Worm (Caenorhabditis elegans) whole organism, L4 larva: ENCODE results near the gene F59G1.8.

Experiments
- F10B5.3 ChIP-seq: sonication (generic microtip); optimal IDR thresholded peaks from 2 replicates; lab custom pipeline; 2016; ENCODE audit warnings: mild to moderate bottlenecking, missing genetic modification characterization, missing compliant biosample characterization
- F26F4.8 ChIP-seq: fragments of 200-800 bp; sonication (Bioruptor generic); conservative IDR thresholded peaks from 2 replicates; pipeline ENCODE4 v1.3.6; 2022; ENCODE audit warnings: missing genetic modification characterization, missing compliant biosample characterization
- F37D6.2 ChIP-seq: sonication (generic microtip); optimal IDR thresholded peaks from 2 replicates; lab custom pipeline; 2016; ENCODE audit warnings: mild to moderate bottlenecking, missing genetic modification characterization, missing compliant biosample characterization
- F44E2.7 ChIP-seq: fragments of 200-800 bp; sonication (Bioruptor generic); IDR thresholded peaks from 2 replicates; pipeline ENCODE4 v2.1.2; 2022; ENCODE audit warnings: missing genetic modification characterization, missing compliant biosample characterization
- F49E8.2 ChIP-seq: sonication (generic microtip); optimal IDR thresholded peaks from 2 replicates; lab custom pipeline; 2016; ENCODE audit warnings: missing compliant biosample characterization, mild to moderate bottlenecking, missing genetic modification characterization, borderline replicate concordance
- R02D3.7 ChIP-seq: fragments of 150-350 bp; sonication (generic microtip); optimal IDR thresholded peaks from 3 replicates; lab custom pipeline; 2014; ENCODE audit warnings: missing biosample characterization, missing genetic modification characterization
- T20F7.1 ChIP-seq: fragments of 200-800 bp; sonication (Bioruptor generic); optimal IDR thresholded peaks from 2 replicates; lab custom pipeline; 2018; ENCODE audit warnings: mild to moderate bottlenecking, missing genetic modification characterization, missing compliant biosample characterization
- Y75B8A.6 ChIP-seq: fragments of 200-800 bp; sonication (Bioruptor generic); IDR thresholded peaks from 2 replicates; pipeline ENCODE4 v1.3.6; 2022; ENCODE audit warnings: missing genetic modification reagents, missing genetic modification characterization, missing compliant biosample characterization
- ZK546.5 ChIP-seq, 2 experiments: sonication (generic microtip); optimal IDR thresholded peaks; 2 replicates each; lab custom pipeline; 2017; ENCODE audit warnings: missing biosample characterization in 2 of 2, missing genetic modification characterization in 2 of 2
- aha-1 ChIP-seq: fragments of 150-350 bp; peaks from one replicate; lab custom pipeline; 2014; ENCODE audit warnings: missing biosample characterization, missing genetic modification characterization
- arid-1 ChIP-seq: fragments of 200-800 bp; sonication (Bioruptor generic); conservative IDR thresholded peaks from 2 replicates; pipeline ENCODE4 v1.3.6; 2022; ENCODE audit warnings: missing genetic modification reagents, missing genetic modification characterization, missing compliant biosample characterization
- attf-4 ChIP-seq: sonication (generic microtip); optimal IDR thresholded peaks from 3 replicates; lab custom pipeline; 2017; ENCODE audit warnings: missing biosample characterization, missing genetic modification characterization
- ceh-20 ChIP-seq: fragments of 200-800 bp; sonication (Bioruptor generic); IDR thresholded peaks from 2 replicates; pipeline ENCODE4 v1.3.6; 2022; ENCODE audit warnings: missing genetic modification reagents, missing genetic modification characterization, missing compliant biosample characterization
- ceh-82 ChIP-seq: sonication (generic microtip); optimal IDR thresholded peaks from 2 replicates; lab custom pipeline; 2017; ENCODE audit warnings: missing biosample characterization, missing genetic modification characterization
- ces-1 ChIP-seq: fragments of 150-350 bp; sonication (generic microtip); optimal IDR thresholded peaks from 4 replicates; lab custom pipeline; 2014; ENCODE audit warnings: missing biosample characterization, missing genetic modification reagents, missing genetic modification characterization
- cey-2 ChIP-seq: sonication (generic microtip); optimal IDR thresholded peaks from 3 replicates; lab custom pipeline; 2017; ENCODE audit warnings: missing genetic modification characterization, mild to moderate bottlenecking, missing compliant biosample characterization, antibody characterized with exemption, borderline replicate concordance; ENCODE audit not compliant: insufficient read depth
- daf-19 ChIP-seq: fragments of 200-800 bp; sonication (Bioruptor generic); conservative IDR thresholded peaks from 2 replicates; pipeline ENCODE4 v1.3.6; 2022; ENCODE audit warnings: missing genetic modification characterization, missing compliant biosample characterization
- daf-8 ChIP-seq: fragments of 200-800 bp; sonication (Bioruptor generic); IDR thresholded peaks from 2 replicates; pipeline ENCODE4 v1.3.6; 2022; ENCODE audit warnings: missing genetic modification characterization, missing compliant biosample characterization
- dmd-9 ChIP-seq: fragments of 200-800 bp; sonication (Bioruptor generic); IDR thresholded peaks from 2 replicates; pipeline ENCODE4 v1.3.6; 2022; ENCODE audit warnings: missing genetic modification reagents, missing genetic modification characterization, missing compliant biosample characterization
- dpl-1 ChIP-seq: fragments of 150-350 bp; optimal IDR thresholded peaks from 2 replicates; lab custom pipeline; 2014; ENCODE audit warnings: missing biosample characterization, missing genetic modification reagents, missing genetic modification characterization
- egl-27 ChIP-seq: sonication (generic microtip); optimal IDR thresholded peaks from 3 replicates; lab custom pipeline; 2017; ENCODE audit warnings: missing biosample characterization, missing genetic modification reagents, missing genetic modification characterization
- egl-43 ChIP-seq: fragments of 200-800 bp; sonication (Bioruptor generic); IDR thresholded peaks from 2 replicates; pipeline ENCODE4 v1.3.6; 2022; ENCODE audit warnings: missing genetic modification reagents, missing genetic modification characterization, missing compliant biosample characterization
- gei-8 ChIP-seq: fragments of 200-800 bp; sonication (Bioruptor generic); optimal IDR thresholded peaks from 2 replicates; lab custom pipeline; 2018; ENCODE audit warnings: mild to moderate bottlenecking, missing genetic modification characterization, missing compliant biosample characterization
- hlh-11 ChIP-seq: fragments of 200-800 bp; sonication (Bioruptor generic); optimal IDR thresholded peaks from 2 replicates; lab custom pipeline; 2018; ENCODE audit warnings: mild to moderate bottlenecking, missing genetic modification characterization, missing compliant biosample characterization
- jun-1 ChIP-seq: fragments of 150-350 bp; optimal IDR thresholded peaks from 2 replicates; lab custom pipeline; 2014; ENCODE audit warnings: missing biosample characterization, missing genetic modification reagents, missing genetic modification characterization
- lim-7 ChIP-seq: fragments of 200-800 bp; sonication (Bioruptor generic); IDR thresholded peaks from 2 replicates; pipeline ENCODE4 v1.3.6; 2022; ENCODE audit warnings: missing genetic modification characterization, missing compliant biosample characterization
- lin-1 ChIP-seq: fragments of 200-800 bp; sonication (Bioruptor generic); IDR thresholded peaks from 2 replicates; pipeline ENCODE4 v1.3.6; 2022; ENCODE audit warnings: missing genetic modification reagents, missing genetic modification characterization, missing compliant biosample characterization
- lin-29 ChIP-seq: fragments of 200-800 bp; sonication (Bioruptor generic); IDR thresholded peaks from 2 replicates; pipeline ENCODE4 v1.3.6; 2022; ENCODE audit warnings: missing genetic modification reagents, missing genetic modification characterization, missing compliant biosample characterization
- lin-38 ChIP-seq: fragments of 200-800 bp; sonication (Bioruptor generic); IDR thresholded peaks from 2 replicates; pipeline ENCODE4 v1.3.6; 2022; ENCODE audit warnings: missing genetic modification reagents, missing genetic modification characterization, missing compliant biosample characterization
- lin-39 ChIP-seq: fragments of 150-350 bp; optimal IDR thresholded peaks from 2 replicates; lab custom pipeline; 2014; ENCODE audit warnings: missing biosample characterization, missing genetic modification reagents, missing genetic modification characterization
- lsy-2 ChIP-seq, 2 experiments: fragments of 150-350 bp in 1 of 2; sonication (generic microtip) in 1 of 2; optimal IDR thresholded peaks; 2 replicates each; lab custom pipeline; 2014 to 2017; ENCODE audit warnings: missing biosample characterization in 2 of 2, missing genetic modification characterization in 2 of 2
- madf-5 ChIP-seq, 2 experiments: fragments of 200-800 bp; sonication (Bioruptor generic); IDR thresholded peaks; 2 replicates each; pipeline ENCODE4 v1.3.6; 2022; ENCODE audit warnings: missing compliant biosample characterization in 2 of 2, missing genetic modification characterization in 2 of 2
- mdl-1 ChIP-seq, 2 experiments: fragments of 150-350 bp in 1 of 2; sonication (generic microtip) in 1 of 2; optimal IDR thresholded peaks; 2 replicates each; lab custom pipeline; 2014 to 2017; ENCODE audit warnings: missing biosample characterization in 2 of 2, missing genetic modification characterization in 2 of 2
- mes-2 ChIP-seq: sonication (generic microtip); optimal IDR thresholded peaks from 2 replicates; lab custom pipeline; 2016; ENCODE audit warnings: missing genotype, mild to moderate bottlenecking, missing genetic modification characterization, missing compliant biosample characterization; ENCODE audit not compliant: poor library complexity, severe bottlenecking
- mxl-3 ChIP-seq: fragments of 200-800 bp; sonication (Bioruptor generic); optimal IDR thresholded peaks from 2 replicates; lab custom pipeline; 2018; ENCODE audit warnings: mild to moderate bottlenecking, missing genetic modification characterization, missing compliant biosample characterization
- nhr-10 ChIP-seq: fragments of 150-350 bp; optimal IDR thresholded peaks from 2 replicates; lab custom pipeline; 2014; ENCODE audit warnings: missing biosample characterization, missing genetic modification characterization
- nhr-11 ChIP-seq: fragments of 150-350 bp; optimal IDR thresholded peaks from 2 replicates; lab custom pipeline; 2014; ENCODE audit warnings: missing biosample characterization, missing genetic modification characterization
- nhr-111 ChIP-seq: fragments of 200-800 bp; sonication (Bioruptor generic); optimal IDR thresholded peaks from 2 replicates; lab custom pipeline; 2018; ENCODE audit warnings: mild to moderate bottlenecking, missing genetic modification characterization, missing compliant biosample characterization
- nhr-237 ChIP-seq: sonication (generic microtip); optimal IDR thresholded peaks from 2 replicates; lab custom pipeline; 2017; ENCODE audit warnings: missing biosample characterization, missing genetic modification characterization
- nhr-28 ChIP-seq: fragments of 150-350 bp; optimal IDR thresholded peaks from 2 replicates; lab custom pipeline; 2014; ENCODE audit warnings: missing biosample characterization, missing genetic modification characterization
- nhr-77 ChIP-seq: fragments of 150-350 bp; optimal IDR thresholded peaks from 2 replicates; lab custom pipeline; 2014; ENCODE audit warnings: missing biosample characterization, missing genetic modification characterization
- pha-4 ChIP-seq, 2 experiments: fragments of 150-350 bp in 1 of 2; fragments of 200-800 bp in 1 of 2; sonication (Bioruptor generic) in 1 of 2; IDR thresholded peaks in 1 of 2; optimal IDR thresholded peaks in 1 of 2; 2 replicates each; pipeline versions ENCODE4 v1.3.6 to Lab custom; 2014 to 2022; ENCODE audit warnings: missing genetic modification characterization in 2 of 2, missing genetic modification reagents in 2 of 2, missing biosample characterization in 1 of 2, missing compliant biosample characterization in 1 of 2
- php-3 ChIP-seq: fragments of 200-800 bp; sonication (Bioruptor generic); IDR thresholded peaks from 2 replicates; pipeline ENCODE4 v1.3.6; 2022; ENCODE audit warnings: missing genetic modification reagents, missing genetic modification characterization, missing compliant biosample characterization
- saeg-2 ChIP-seq: fragments of 200-800 bp; sonication (Bioruptor generic); IDR thresholded peaks from 2 replicates; pipeline ENCODE4 v1.3.6; 2022; ENCODE audit warnings: missing genetic modification reagents, missing genetic modification characterization, missing compliant biosample characterization
- set-16 ChIP-seq: fragments of 200-800 bp; sonication (Bioruptor generic); IDR thresholded peaks from 2 replicates; pipeline ENCODE4 v1.3.6; 2022; ENCODE audit warnings: missing genetic modification reagents, missing genetic modification characterization, missing compliant biosample characterization
- spr-1 ChIP-seq: sonication (generic microtip); optimal IDR thresholded peaks from 2 replicates; lab custom pipeline; 2016; ENCODE audit warnings: mild to moderate bottlenecking, missing genetic modification characterization, missing compliant biosample characterization
- unc-62 ChIP-seq, 3 experiments: fragments of 150-350 bp in 1 of 3; sonication (generic microtip); optimal IDR thresholded peaks in 2 of 3; peaks in 1 of 3; 1 replicate in 1 of 3; 2 replicates in 2 of 3; lab custom pipeline; 2014 to 2017; ENCODE audit warnings: missing biosample characterization in 3 of 3, missing genetic modification characterization in 3 of 3, missing genetic modification reagents in 3 of 3, missing genotype in 1 of 3
- zag-1 ChIP-seq: fragments of 150-350 bp; optimal IDR thresholded peaks from 2 replicates; lab custom pipeline; 2014; ENCODE audit warnings: missing biosample characterization, missing genetic modification characterization
- zfp-2 ChIP-seq: sonication (generic microtip); optimal IDR thresholded peaks from 2 replicates; lab custom pipeline; 2016; ENCODE audit warnings: mild to moderate bottlenecking, missing genetic modification characterization, missing compliant biosample characterization
- zfp-3 ChIP-seq: fragments of 200-800 bp; sonication (Bioruptor generic); conservative IDR thresholded peaks from 2 replicates; pipeline ENCODE4 v1.3.6; 2022; ENCODE audit warnings: missing genetic modification reagents, missing genetic modification characterization, missing compliant biosample characterization
- ztf-11 ChIP-seq: fragments of 150-350 bp; optimal IDR thresholded peaks from 2 replicates; lab custom pipeline; 2014; ENCODE audit warnings: missing biosample characterization, missing genetic modification characterization

The F59G1.8 gene

DNA sequence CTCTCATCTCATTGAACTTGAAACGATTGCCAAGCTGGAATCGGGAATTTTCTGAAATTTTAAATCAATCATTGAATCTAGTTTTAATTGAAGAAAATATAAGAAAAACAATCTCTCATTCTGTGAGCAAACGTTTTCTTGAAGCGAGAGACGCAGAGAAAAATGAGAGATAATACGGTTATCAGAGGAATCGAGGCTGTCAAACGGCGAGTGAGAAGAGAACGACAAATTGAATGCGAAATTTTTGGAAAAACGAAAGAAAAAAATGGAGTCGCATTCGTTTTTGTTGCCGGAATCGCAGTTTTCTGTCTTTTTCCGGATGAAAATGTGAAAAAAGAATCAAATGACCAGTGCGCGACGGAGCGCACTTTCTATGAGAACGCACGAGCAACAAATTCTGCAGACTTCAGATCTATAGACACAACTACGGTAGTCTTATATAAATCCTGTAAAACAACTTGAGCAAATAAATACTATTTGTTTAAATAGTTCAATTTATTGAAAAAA lies 32.7 kb upstream of the F59G1.8 start, which contains the start of gene tex-2 (continued):
- TF ChIP-seq mdl-1 (tag; optimal IDR thresholded peaks at IDR 0.05; lab: Kevin White, UChicago) = peak in 1 of 2 experiments; percentile 24
- TF ChIP-seq lin-39 (tag; lab: Kevin White, UChicago) = no peak
- no peak for TF ChIP-seq madf-5 (GFP tag; IDR thresholded peaks at IDR 0.05; lab: Robert Waterston, UW)
- TF ChIP-seq spr-1 = no peak
- no peak for TF ChIP-seq F26F4.8
- no peak for TF ChIP-seq R02D3.7
- TF ChIP-seq ces-1 (GFP tag; lab: Kevin White, UChicago) = no peak
- no peak for TF ChIP-seq saeg-2
- TF ChIP-seq pha-4 (GFP tag; IDR thresholded peaks at IDR 0.05; lab: Robert Waterston, UW) = no peak
- no peak for TF ChIP-seq pha-4 (tag; optimal IDR thresholded peaks at IDR 0.05; lab: Kevin White, UChicago)
- TF ChIP-seq nhr-11 = no peak
- no peak for TF ChIP-seq lin-1
- no peak for TF ChIP-seq Y75B8A.6 (GFP tag; lab: Robert Waterston, UW)
- TF ChIP-seq F44E2.7 = no peak
- no peak for TF ChIP-seq zfp-2 (tag; lab: Kevin White, UChicago)
- no peak for TF ChIP-seq php-3 (GFP tag; lab: Robert Waterston, UW)
- TF ChIP-seq T20F7.1 (GFP tag; lab: Kevin White, UChicago) = peak; percentile 68
- no peak for TF ChIP-seq lin-29
- TF ChIP-seq aha-1 (tag; lab: Kevin White, UChicago) = no peak
- TF ChIP-seq mxl-3 (GFP tag; lab: Kevin White, UChicago) = no peak
- no peak for TF ChIP-seq egl-43 (GFP tag; lab: Robert Waterston, UW)
- no peak for TF ChIP-seq zag-1 (tag; lab: Kevin White, UChicago)
- peak; percentile 72 for TF ChIP-seq hlh-11
- TF ChIP-seq F10B5.3 = no peak
- no peak for TF ChIP-seq arid-1 (GFP tag; lab: Robert Waterston, UW)
- TF ChIP-seq ceh-20 = no peak
- no peak for TF ChIP-seq F49E8.2 (tag; lab: Kevin White, UChicago)
- TF ChIP-seq nhr-77 (tag; lab: Kevin White, UChicago) = no peak
- TF ChIP-seq set-16 (GFP tag; lab: Robert Waterston, UW) = no peak
- TF ChIP-seq ztf-11 = no peak
- TF ChIP-seq nhr-111 (GFP tag; lab: Kevin White, UChicago) = no peak
- TF ChIP-seq nhr-237 (tag; lab: Kevin White, UChicago) = no peak
- peak; percentile 88 for TF ChIP-seq lin-38 (GFP tag; lab: Robert Waterston, UW)
- TF ChIP-seq daf-19 (GFP tag; lab: Robert Waterston, UW) = no peak
- no peak for TF ChIP-seq zfp-3
- no peak for TF ChIP-seq daf-8 (GFP tag; lab: Robert Waterston, UW)
- TF ChIP-seq gei-8 (GFP tag; lab: Kevin White, UChicago) = no peak
- no peak for TF ChIP-seq cey-2 (tag; lab: Kevin White, UChicago)
- TF ChIP-seq ceh-82 (tag; lab: Kevin White, UChicago) = no peak
- TF ChIP-seq attf-4 (tag; lab: Kevin White, UChicago) = no peak
- TF ChIP-seq lim-7 (GFP tag; lab: Robert Waterston, UW) = no peak
- TF ChIP-seq nhr-28 = peak; percentile 90
- TF ChIP-seq nhr-10 (tag; lab: Kevin White, UChicago) = no peak
- peak; percentile 2 for TF ChIP-seq dpl-1
- no peak for TF ChIP-seq jun-1 (tag; lab: Kevin White, UChicago)
- TF ChIP-seq dmd-9 (GFP tag; lab: Robert Waterston, UW) = no peak
- peak; percentile 71 for TF ChIP-seq mes-2 (tag; lab: Kevin White, UChicago)
- no peak for TF ChIP-seq egl-27 (tag; lab: Kevin White, UChicago)
- peak in 1 of 2 experiments; percentile 30 for TF ChIP-seq lsy-2 (tag; optimal IDR thresholded peaks at IDR 0.05; lab: Kevin White, UChicago)
- TF ChIP-seq ZK546.5 (tag; optimal IDR thresholded peaks at IDR 0.05; lab: Kevin White, UChicago) = no peak
- no peak for TF ChIP-seq unc-62 (GFP tag; optimal IDR thresholded peaks at IDR 0.05 in 1 of 2; lab: Kevin White, UChicago)
- no peak for TF ChIP-seq unc-62 (tag; optimal IDR thresholded peaks at IDR 0.05; lab: Kevin White, UChicago)
- TF ChIP-seq F37D6.2 = peak; percentile 17
